Worm (Caenorhabditis elegans) whole organism, L4 larva: ENCODE measurements around the gene srt-54.

Experiments
- R02D3.7 ChIP-seq: fragments of 150-350 bp; sonication (generic microtip); optimal IDR thresholded peaks from 3 replicates; lab custom pipeline; 2014; ENCODE audit warnings: missing biosample characterization, missing genetic modification characterization
- ceh-44 ChIP-seq: fragments of 200-800 bp; sonication (Bioruptor generic); IDR thresholded peaks from 2 replicates; pipeline ENCODE4 v1.3.6; 2022; ENCODE audit warnings: missing genetic modification reagents, missing genetic modification characterization, missing compliant biosample characterization
- ceh-82 ChIP-seq: sonication (generic microtip); optimal IDR thresholded peaks from 2 replicates; lab custom pipeline; 2017; ENCODE audit warnings: missing biosample characterization, missing genetic modification characterization
- lsy-2 ChIP-seq, 2 experiments: fragments of 150-350 bp in 1 of 2; sonication (generic microtip) in 1 of 2; optimal IDR thresholded peaks; 2 replicates each; lab custom pipeline; 2014 to 2017; ENCODE audit warnings: missing biosample characterization in 2 of 2, missing genetic modification characterization in 2 of 2
- mep-1 ChIP-seq: fragments of 150-350 bp; sonication (generic microtip); optimal IDR thresholded peaks from 3 replicates; lab custom pipeline; 2014; ENCODE audit warnings: missing biosample characterization, missing genetic modification characterization
- nhr-6 ChIP-seq: fragments of 150-350 bp; optimal IDR thresholded peaks from 2 replicates; lab custom pipeline; 2014; ENCODE audit warnings: missing biosample characterization, missing genetic modification characterization
- nhr-76 ChIP-seq: fragments of 150-350 bp; optimal IDR thresholded peaks from 2 replicates; lab custom pipeline; 2014; ENCODE audit warnings: missing biosample characterization, missing genetic modification characterization

DNA sequence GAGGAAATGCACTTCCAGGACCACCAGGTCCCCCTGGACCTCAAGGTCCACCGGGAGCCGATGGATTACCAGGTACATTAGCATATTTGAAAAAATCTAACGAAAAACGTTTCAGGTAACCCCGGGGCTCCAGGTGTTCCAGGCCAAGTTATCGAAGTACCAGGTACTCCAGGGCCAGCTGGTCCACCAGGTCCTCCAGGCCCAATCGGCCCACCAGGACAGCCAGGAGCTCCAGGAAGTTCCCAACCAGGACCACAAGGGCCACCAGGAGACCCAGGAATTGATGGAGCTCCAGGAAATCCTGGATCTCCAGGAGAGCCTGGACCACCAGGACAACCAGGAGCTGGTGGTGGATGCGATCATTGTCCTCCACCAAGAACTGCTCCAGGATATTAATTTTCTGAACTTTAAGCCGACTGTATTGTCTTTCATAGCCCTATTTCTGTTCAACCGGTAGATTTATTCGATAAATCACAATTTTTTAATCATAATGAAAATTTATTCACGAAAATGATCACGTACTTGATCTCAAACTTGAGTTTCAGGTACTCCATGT lies 11.6 kb upstream of the srt-54 start:
- TF ChIP-seq ceh-82 (tag; lab: Kevin White, UChicago) = no peak
- TF ChIP-seq lsy-2 (tag; optimal IDR thresholded peaks at IDR 0.05; lab: Kevin White, UChicago) = no peak
- no peak for TF ChIP-seq nhr-76 (tag; lab: Kevin White, UChicago)
- TF ChIP-seq ceh-44 (GFP tag; lab: Robert Waterston, UW) = no peak
- TF ChIP-seq mep-1 = no peak
- TF ChIP-seq nhr-6 (tag; lab: Kevin White, UChicago) = no peak
- TF ChIP-seq R02D3.7 (tag; lab: Kevin White, UChicago) = no peak
